Fruit fly (Drosophila melanogaster) whole organism, adult: ENCODE results near the gene fit.

Experiments
- CG11617 ChIP-seq: fragments of 200-800 bp; sonication (Bioruptor generic); optimal IDR thresholded peaks from 2 replicates; lab custom pipeline; 2017; ENCODE audit warnings: mild to moderate bottlenecking, missing biosample characterization, missing genetic modification reagents, missing genetic modification characterization
- CG12768 ChIP-seq: fragments of 200-800 bp; sonication (Bioruptor generic); optimal IDR thresholded peaks from 2 replicates; lab custom pipeline; 2017; ENCODE audit warnings: missing biosample characterization, missing genetic modification characterization, mild to moderate bottlenecking, moderate library complexity, missing genetic modification reagents
- CG14711 ChIP-seq: fragments of 200-800 bp; sonication (Bioruptor generic); optimal IDR thresholded peaks from 2 replicates; lab custom pipeline; 2018; ENCODE audit warnings: missing biosample characterization, mild to moderate bottlenecking, missing genetic modification characterization, moderate library complexity
- CG1620 ChIP-seq: fragments of 200-800 bp; sonication (Bioruptor generic); optimal IDR thresholded peaks from 2 replicates; lab custom pipeline; 2016; ENCODE audit warnings: missing biosample characterization, missing genetic modification characterization
- CG33017 ChIP-seq: fragments of 200-800 bp; sonication (Bioruptor generic); optimal IDR thresholded peaks from 2 replicates; lab custom pipeline; 2018; ENCODE audit warnings: missing biosample characterization, mild to moderate bottlenecking, missing genetic modification characterization, moderate library complexity
- CG5204 ChIP-seq: fragments of 200-800 bp; sonication (Bioruptor generic); optimal IDR thresholded peaks from 2 replicates; lab custom pipeline; 2016; ENCODE audit warnings: missing biosample characterization, missing genetic modification characterization
- CG7045 ChIP-seq: fragments of 200-800 bp; sonication (Bioruptor generic); optimal IDR thresholded peaks from 2 replicates; lab custom pipeline; 2017; ENCODE audit warnings: missing biosample characterization, mild to moderate bottlenecking, missing genetic modification characterization
- CG7101 ChIP-seq: fragments of 200-800 bp; sonication (Bioruptor generic); optimal IDR thresholded peaks from 2 replicates; lab custom pipeline; 2018; ENCODE audit warnings: missing biosample characterization, mild to moderate bottlenecking, missing genetic modification characterization, moderate library complexity
- Clk ChIP-seq: fragments of 200-800 bp; sonication (Bioruptor generic); optimal IDR thresholded peaks from 2 replicates; lab custom pipeline; 2017; ENCODE audit warnings: missing biosample characterization, missing genetic modification characterization
- Crg-1 ChIP-seq: fragments of 200-800 bp; sonication (Bioruptor generic); optimal IDR thresholded peaks from 2 replicates; lab custom pipeline; 2016; ENCODE audit warnings: missing biosample characterization, missing genetic modification characterization
- Hr96 ChIP-seq: fragments of 200-800 bp; sonication (Bioruptor generic); optimal IDR thresholded peaks from 2 replicates; lab custom pipeline; 2016; ENCODE audit warnings: missing biosample characterization, missing genetic modification characterization
- Mnt ChIP-seq: fragments of 200-800 bp; sonication (Bioruptor generic); optimal IDR thresholded peaks from 2 replicates; lab custom pipeline; 2016; ENCODE audit warnings: missing biosample characterization, mild to moderate bottlenecking, missing genetic modification characterization
- bab1 ChIP-seq: fragments of 200-800 bp; sonication (Bioruptor generic); optimal IDR thresholded peaks from 3 replicates; lab custom pipeline; 2019; ENCODE audit warnings: missing biosample characterization, mild to moderate bottlenecking, missing genetic modification characterization, moderate library complexity
- cic ChIP-seq: fragments of 200-800 bp; sonication (Bioruptor generic); optimal IDR thresholded peaks from 2 replicates; lab custom pipeline; 2017; ENCODE audit warnings: missing biosample characterization, mild to moderate bottlenecking, missing genetic modification characterization, moderate library complexity
- cnc ChIP-seq, 2 experiments: fragments of >200 bp; optimal IDR thresholded peaks; 2 replicates each; lab custom pipeline; 2017
- kay ChIP-seq: fragments of 200-800 bp; sonication (Bioruptor generic); peaks from one replicate; lab custom pipeline; 2016; ENCODE audit warnings: missing biosample characterization, missing genetic modification characterization, borderline replicate concordance
- ovo ChIP-seq: fragments of 200-800 bp; sonication (Bioruptor generic); optimal IDR thresholded peaks from 2 replicates; lab custom pipeline; 2016; ENCODE audit warnings: missing biosample characterization, missing genetic modification characterization
- pad ChIP-seq: fragments of 200-800 bp; sonication (Bioruptor generic); optimal IDR thresholded peaks from 3 replicates; lab custom pipeline; 2017; ENCODE audit warnings: missing biosample characterization, missing genetic modification characterization, mild to moderate bottlenecking, moderate library complexity, missing genetic modification reagents
- tj ChIP-seq: fragments of 200-800 bp; sonication (Bioruptor generic); optimal IDR thresholded peaks from 3 replicates; lab custom pipeline; 2017; ENCODE audit warnings: missing biosample characterization, mild to moderate bottlenecking, missing genetic modification characterization, moderate library complexity
- toe ChIP-seq: fragments of 200-800 bp; sonication (Bioruptor generic); optimal IDR thresholded peaks from 2 replicates; lab custom pipeline; 2016; ENCODE audit warnings: missing biosample characterization, missing genetic modification characterization

Gene fit

DNA sequence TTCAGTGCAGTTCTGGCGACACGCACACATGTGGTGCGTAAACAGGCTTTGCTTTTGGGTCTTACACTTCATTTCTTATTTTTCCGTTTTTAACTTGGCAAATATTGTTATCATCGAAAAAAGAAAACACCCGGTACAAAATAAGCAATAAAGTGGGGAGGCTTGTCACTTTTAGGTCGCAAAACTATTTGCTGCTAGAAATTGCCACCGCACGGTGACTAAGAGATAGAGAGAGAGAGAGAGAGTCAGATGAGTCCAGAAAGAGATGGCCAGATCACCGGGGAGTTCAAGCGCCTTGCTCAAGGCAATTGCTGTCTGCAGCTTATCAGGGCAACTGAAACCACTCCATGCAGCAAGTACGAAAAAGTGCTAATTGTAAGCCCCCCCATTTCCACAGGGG is 6.5 kb upstream of the fit start:
- no peak for TF ChIP-seq CG14711 (tag; lab: Kevin White, UChicago)
- no peak for TF ChIP-seq toe
- no peak for TF ChIP-seq CG7101
- TF ChIP-seq Clk, result no peak
- no peak for TF ChIP-seq cic
- TF ChIP-seq CG5204 (GFP tag; lab: Kevin White, UChicago), result no peak
- TF ChIP-seq CG33017 (tag; lab: Kevin White, UChicago), result no peak
- TF ChIP-seq CG7045 (GFP tag; lab: Kevin White, UChicago), result no peak
- TF ChIP-seq ovo, result no peak

DNA sequence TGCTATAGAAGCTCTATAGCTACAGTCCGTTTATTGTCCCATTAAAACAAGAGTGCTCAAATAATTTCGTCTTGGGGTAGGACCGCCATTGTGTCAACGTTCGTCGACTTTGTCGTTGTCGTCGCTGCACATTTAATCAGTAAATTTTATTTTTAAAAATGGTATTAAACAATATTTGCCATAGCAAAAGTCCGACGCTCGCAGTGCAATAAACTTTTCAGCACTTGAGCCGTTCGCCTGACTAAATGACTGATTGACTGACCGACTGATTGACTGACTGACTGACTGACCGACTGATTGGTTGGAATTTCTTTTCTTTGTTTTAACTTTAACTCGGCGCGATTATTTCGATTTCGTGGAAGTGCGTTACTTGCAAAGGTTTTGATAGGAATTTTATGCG is 5.7 kb upstream of the fit start:
- peak; percentile 65 for TF ChIP-seq kay (GFP tag; lab: Kevin White, UChicago)
- TF ChIP-seq pad (GFP tag; lab: Kevin White, UChicago), result no peak

DNA sequence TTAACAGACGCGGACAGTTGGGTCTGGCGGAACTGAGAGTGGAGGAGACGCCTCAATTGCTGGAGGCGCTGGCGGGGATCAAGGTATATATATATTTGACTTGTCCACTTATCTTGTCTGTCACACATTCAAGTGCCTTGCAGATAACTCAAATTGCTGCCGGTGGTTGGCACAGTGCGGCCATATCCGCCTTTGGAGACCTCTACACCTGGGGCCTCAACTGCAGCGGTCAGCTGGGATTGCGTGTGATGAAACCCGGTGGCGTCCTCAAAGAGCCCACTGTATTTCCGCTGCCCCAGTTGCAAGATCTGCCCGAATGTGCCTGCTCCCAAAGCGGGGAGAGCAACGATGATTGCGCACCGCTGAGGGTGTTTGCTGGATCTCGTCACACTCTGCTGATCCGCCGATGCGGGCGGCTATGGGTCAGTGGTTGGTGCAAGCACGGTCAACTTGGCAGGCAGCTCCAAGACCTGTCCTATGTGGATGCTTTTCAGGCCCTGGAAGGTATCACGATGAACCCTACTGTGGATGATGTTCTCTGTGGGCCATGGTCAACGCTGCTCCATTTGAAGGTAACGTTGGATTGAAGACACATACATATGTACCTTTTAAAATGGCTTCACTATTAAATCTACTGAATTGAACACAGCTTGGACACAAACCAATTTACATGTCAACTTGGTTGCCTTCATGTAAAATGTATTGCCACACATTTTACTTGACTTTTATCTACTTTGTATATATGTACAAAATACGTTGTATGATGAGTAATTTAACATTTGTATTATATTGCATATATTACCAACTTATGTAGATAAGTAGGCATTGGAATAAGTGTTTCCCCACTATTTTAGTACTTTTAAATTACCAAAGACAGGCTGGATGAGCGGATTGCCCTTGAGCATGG is 4.7 kb upstream of the fit start, which contains the start of gene CG43844:
CG43844 (plus strand) TSS at position 844 of the 907 bp plus-strand sequence.
- TF ChIP-seq CG12768 (GFP tag; lab: Kevin White, UChicago) (peak; percentile 4), CG33017 (tag; lab: Kevin White, UChicago) (peak; percentile 22), cic (peak; percentile 40), kay (GFP tag; lab: Kevin White, UChicago) (peak; percentile 93), bab1 (peak; percentile 15), CG7101 (no peak), ovo (no peak)

DNA sequence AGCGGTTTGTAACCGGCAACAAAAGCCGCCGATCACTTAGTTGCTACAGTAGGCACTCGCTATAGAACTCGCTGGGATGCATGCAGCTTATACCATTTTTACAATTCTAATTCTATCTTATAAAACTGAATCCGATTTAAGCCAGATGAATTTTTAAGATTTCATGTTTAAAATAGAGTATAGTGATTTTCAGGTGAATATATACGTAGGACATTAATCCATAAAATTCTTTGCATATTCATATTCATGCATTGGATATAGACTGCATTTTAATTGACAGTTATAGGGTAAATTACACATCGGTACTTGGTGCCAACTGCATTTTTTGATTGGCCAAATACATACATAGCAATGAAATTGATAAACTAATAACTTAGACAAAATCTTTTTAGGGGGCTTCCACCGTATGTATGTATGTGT is 3.3 kb upstream of the fit start:
- TF ChIP-seq CG12768 (GFP tag; lab: Kevin White, UChicago) (peak; percentile 14), CG7101 (peak; percentile 24), CG1620 (no peak), Crg-1 (no peak), kay (GFP tag; lab: Kevin White, UChicago) (peak; percentile 54), CG14711 (tag; lab: Kevin White, UChicago) (peak; percentile 26), Hr96 (no peak), Mnt (GFP tag; lab: Kevin White, UChicago) (no peak), bab1 (peak; percentile 14), cic (no peak), Clk (no peak), cnc (optimal IDR thresholded peaks at IDR 0.05; lab: Kevin White, UChicago) (no peak)

DNA sequence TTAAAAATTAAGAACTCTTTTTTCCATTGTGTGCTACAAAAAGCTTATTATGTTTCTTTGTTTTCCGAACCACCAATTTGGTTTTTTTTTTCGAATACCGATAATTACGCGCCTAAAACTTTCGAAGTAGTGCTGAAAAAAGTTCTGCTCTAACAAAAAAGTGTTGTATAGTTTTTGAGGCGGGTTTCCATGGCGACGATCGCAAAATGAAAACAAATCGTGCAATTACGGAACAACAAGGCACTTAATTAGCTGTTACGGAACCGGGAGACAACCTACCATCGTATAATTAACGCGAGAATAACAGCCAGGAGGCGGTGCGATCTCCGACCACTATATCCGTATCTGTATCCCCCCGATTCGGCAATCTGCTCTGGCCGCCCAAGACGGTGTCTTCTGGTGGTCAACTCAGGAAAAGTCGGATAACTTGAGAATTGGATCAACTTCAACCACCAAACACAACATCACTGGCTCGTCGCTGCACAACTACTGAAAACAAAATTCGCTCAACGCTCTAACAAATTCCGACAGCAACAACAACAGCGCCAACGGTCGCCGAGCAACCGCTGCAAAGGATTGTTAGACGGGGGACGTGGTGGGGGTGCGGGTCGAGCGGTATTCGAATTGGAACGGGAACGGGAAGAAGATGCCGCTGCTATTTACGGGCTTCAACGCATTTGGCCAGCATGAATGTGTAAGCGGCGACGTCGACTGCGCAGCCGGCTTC is 2.8 kb upstream of the fit start, which contains the start of the genes CG6678 and dnd:
CG6678 (plus strand) TSS at position 169 of the 727 bp plus-strand sequence.
dnd (minus strand) TSS at position 495 of the 727 bp plus-strand sequence.
- peak; percentile 74 for TF ChIP-seq kay (GFP tag; lab: Kevin White, UChicago)
- no peak for TF ChIP-seq CG1620
- no peak for TF ChIP-seq ovo
- TF ChIP-seq Clk, result no peak
- no peak for TF ChIP-seq CG12768 (GFP tag; lab: Kevin White, UChicago)
- TF ChIP-seq CG33017 (tag; lab: Kevin White, UChicago), result no peak
- peak; percentile 18 for TF ChIP-seq CG7101
- TF ChIP-seq cic, result peak; percentile 55
- TF ChIP-seq CG5204 (GFP tag; lab: Kevin White, UChicago), result no peak
- TF ChIP-seq CG11617 (GFP tag; lab: Kevin White, UChicago), result no peak
- TF ChIP-seq Hr96, result no peak
- no peak for TF ChIP-seq CG7045 (GFP tag; lab: Kevin White, UChicago)
- TF ChIP-seq Crg-1, result peak; percentile 37
- no peak for TF ChIP-seq bab1
- peak; percentile 49 for TF ChIP-seq CG14711 (tag; lab: Kevin White, UChicago)
- peak; percentile 20 for TF ChIP-seq Mnt (GFP tag; lab: Kevin White, UChicago)
- no peak for TF ChIP-seq cnc (optimal IDR thresholded peaks at IDR 0.05; lab: Kevin White, UChicago)
- no peak for TF ChIP-seq toe
- TF ChIP-seq tj, result no peak
- TF ChIP-seq pad (GFP tag; lab: Kevin White, UChicago), result peak; percentile 26

DNA sequence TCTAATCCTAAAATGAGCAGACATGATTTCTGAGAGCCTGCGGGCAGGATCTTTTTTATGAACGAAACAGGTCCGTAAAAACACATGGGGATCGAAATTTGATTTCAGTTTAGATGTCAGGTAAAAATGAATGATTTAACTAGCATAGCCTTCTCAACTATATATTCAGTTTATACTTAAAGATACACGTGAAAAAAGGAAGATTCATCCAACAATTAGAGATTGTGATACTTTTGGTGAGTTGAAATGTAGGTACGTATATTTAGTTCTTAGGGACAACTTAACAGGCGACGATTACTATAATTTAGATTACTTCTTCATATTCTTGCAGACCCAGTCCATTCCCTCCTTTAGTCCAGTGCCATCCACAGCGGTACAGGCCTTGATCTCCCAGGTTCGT is 1.2 kb upstream of the fit start, which contains the start of gene CG17819:
CG17819 (minus strand) TSS at position 101 of the 400 bp plus-strand sequence.
- TF ChIP-seq Crg-1 (no peak), Hr96 (no peak), pad (GFP tag; lab: Kevin White, UChicago) (no peak), cic (no peak), CG11617 (GFP tag; lab: Kevin White, UChicago) (no peak), tj (no peak), CG14711 (tag; lab: Kevin White, UChicago) (no peak), CG1620 (no peak), bab1 (no peak), cnc (optimal IDR thresholded peaks at IDR 0.05; lab: Kevin White, UChicago) (no peak)

DNA sequence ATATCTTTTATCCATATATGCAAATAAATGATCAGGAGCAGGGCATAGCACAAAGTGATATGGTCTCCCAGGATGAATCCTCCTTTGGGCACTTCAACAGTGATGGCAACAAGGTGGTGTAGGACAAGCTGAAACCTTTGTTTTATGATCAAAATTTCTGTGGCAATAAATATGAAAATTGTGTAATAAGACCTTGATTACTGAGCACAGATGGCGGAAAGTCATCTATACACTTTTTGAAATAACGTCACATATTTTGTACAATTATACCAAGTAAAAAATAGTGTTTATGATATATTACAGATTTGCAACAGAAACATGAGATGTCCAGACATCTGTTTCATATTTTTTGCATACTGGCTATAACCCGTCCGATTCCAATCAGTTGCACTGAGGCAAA is 3.7 kb downstream of the fit start, which contains the start of gene CG31465:
CG31465 (plus strand) TSS at position 301 of the 400 bp plus-strand sequence.
- TF ChIP-seq Clk (no peak), cic (no peak), CG11617 (GFP tag; lab: Kevin White, UChicago) (no peak), CG7045 (GFP tag; lab: Kevin White, UChicago) (no peak), CG1620 (no peak)
